Worm (Caenorhabditis elegans): ENCODE results near the gene Y37E11AM.2.
A peak's percentile ranks its signal among the peaks of the same experiment; 100 is the strongest.

Y37E11AM.2 gene

ce11 chrIV:3686765-3687164 lies 38.5 kb downstream of the Y37E11AM.2 start, which contains the start of gene map-1:
map-1 (minus strand) TSS chrIV:3686865.
- no peak for TF ChIP-seq aly-2 (tag; optimal IDR thresholded peaks at IDR 0.05)
- no peak for TF ChIP-seq mab-9 (GFP tag; IDR thresholded peaks at IDR 0.05)
- no peak for TF ChIP-seq egl-13 (tag; optimal IDR thresholded peaks at IDR 0.05)
- no peak for TF ChIP-seq C16A3.4 (tag; optimal IDR thresholded peaks at IDR 0.05)
- TF ChIP-seq alr-1 (tag; optimal IDR thresholded peaks at IDR 0.05; ENCODE audit: borderline replicate concordance), result no peak
- TF ChIP-seq ztf-11 (tag; optimal IDR thresholded peaks at IDR 0.05), result no peak
- TF ChIP-seq tlp-1 (tag; optimal IDR thresholded peaks at IDR 0.05), result no peak
- TF ChIP-seq fos-1 (tag; optimal IDR thresholded peaks at IDR 0.05), result no peak
- no peak for TF ChIP-seq fkh-4 (tag; optimal IDR thresholded peaks at IDR 0.05; ENCODE audit: borderline replicate concordance)
- no peak for TF ChIP-seq nhr-84 (tag; optimal IDR thresholded peaks at IDR 0.05)
- TF ChIP-seq nhr-19 (GFP tag; conservative IDR thresholded peaks at IDR 0.05), result no peak
- TF ChIP-seq nhr-28 (tag; optimal IDR thresholded peaks at IDR 0.05), result no peak
- no peak for TF ChIP-seq nhr-77 (tag; optimal IDR thresholded peaks at IDR 0.05)
- no peak for TF ChIP-seq skn-1 (tag; optimal IDR thresholded peaks at IDR 0.05)
- no peak for TF ChIP-seq C34B4.2 (tag; optimal IDR thresholded peaks at IDR 0.05)

DNA sequence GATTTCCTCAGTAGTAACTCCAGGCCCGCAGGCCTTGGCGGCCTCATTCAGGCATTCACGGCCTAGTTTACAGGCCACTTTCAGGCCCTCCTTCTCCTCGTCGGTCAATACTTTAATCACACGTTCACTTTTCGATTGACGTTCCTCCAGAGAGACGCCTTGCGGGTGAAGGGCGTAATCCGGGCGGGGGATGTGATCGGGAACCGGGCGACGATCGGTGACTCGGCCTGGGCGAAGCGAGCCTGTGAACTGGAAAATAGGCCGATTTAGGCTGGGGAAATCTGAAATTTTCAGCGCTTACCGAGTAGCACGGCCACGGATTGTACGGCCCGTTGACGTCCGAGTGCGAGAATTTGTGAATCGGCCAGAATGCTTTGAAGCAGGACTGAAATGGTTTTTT lies 39.0 kb downstream of the Y37E11AM.2 start:
- TF ChIP-seq ceh-63 (GFP tag; optimal IDR thresholded peaks at IDR 0.05), result peak; percentile 14
- no peak for TF ChIP-seq pax-3 (tag; optimal IDR thresholded peaks at IDR 0.05)

DNA sequence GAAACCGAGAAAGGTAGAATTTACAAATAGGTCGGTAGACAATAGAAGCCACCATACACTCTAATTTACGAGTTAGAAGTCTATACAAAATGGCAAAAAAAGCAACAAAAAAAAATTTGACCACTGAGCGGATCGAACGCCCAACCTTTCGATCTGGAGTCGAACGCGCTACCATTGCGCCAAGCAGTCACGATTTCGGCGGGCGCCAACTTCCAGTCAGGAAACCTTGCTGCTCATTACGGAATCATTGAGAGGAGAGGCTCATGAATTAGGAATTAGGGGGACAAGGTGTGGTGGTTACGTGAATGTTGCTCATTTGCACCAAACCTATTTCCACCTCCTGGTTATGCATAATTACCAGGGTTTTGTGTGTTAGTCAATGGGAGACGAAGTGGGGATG lies 43.5 kb downstream of the Y37E11AM.2 start:
- TF ChIP-seq efl-1 (optimal IDR thresholded peaks at IDR 0.05) (no peak), efl-1 (GFP tag; optimal IDR thresholded peaks at IDR 0.05 in 1 of 2) (peak in 1 of 2 experiments; percentile 47), ces-1 (GFP tag; optimal IDR thresholded peaks at IDR 0.05) (no peak)

All from whole organism, L1 larva.